Worm (Caenorhabditis elegans) whole organism, L1 larva: Measurements from ENCODE around the gene ncx-2.

Source experiments
- C04F5.9 ChIP-seq: sonication (generic microtip); optimal IDR thresholded peaks from 2 replicates; lab custom pipeline; 2016; ENCODE audit warnings: missing genetic modification characterization, missing compliant biosample characterization
- C16A3.4 ChIP-seq: fragments of 150-350 bp; optimal IDR thresholded peaks from 2 replicates; lab custom pipeline; 2014; ENCODE audit warnings: missing biosample characterization, missing genetic modification characterization
- C34B4.2 ChIP-seq: sonication (generic microtip); optimal IDR thresholded peaks from 2 replicates; lab custom pipeline; 2017; ENCODE audit warnings: mild to moderate bottlenecking, missing genetic modification characterization, missing compliant biosample characterization
- F16B12.6 ChIP-seq: fragments of 150-350 bp; optimal IDR thresholded peaks from 2 replicates; lab custom pipeline; 2014; ENCODE audit warnings: missing biosample characterization, missing genetic modification characterization
- alr-1 ChIP-seq: fragments of 200-800 bp; sonication (Bioruptor generic); optimal IDR thresholded peaks from 2 replicates; lab custom pipeline; 2018; ENCODE audit warnings: borderline replicate concordance, mild to moderate bottlenecking, missing genetic modification characterization, missing compliant biosample characterization
- ceh-8 ChIP-seq: fragments of 200-800 bp; sonication (Bioruptor generic); optimal IDR thresholded peaks from 2 replicates; lab custom pipeline; 2018; ENCODE audit warnings: mild to moderate bottlenecking, missing genetic modification characterization, moderate library complexity, missing compliant biosample characterization
- ceh-82 ChIP-seq, 3 experiments: fragments of 150-350 bp in 1 of 3; sonication (generic microtip) in 2 of 3; optimal IDR thresholded peaks; 2 replicates each; lab custom pipeline; 2014 to 2017; ENCODE audit warnings: missing biosample characterization in 3 of 3, missing genetic modification characterization in 3 of 3
- ceh-88 ChIP-seq: fragments of 200-800 bp; sonication (Bioruptor generic); IDR thresholded peaks from 2 replicates; pipeline ENCODE4 v1.3.6; 2022; ENCODE audit warnings: missing genetic modification characterization, missing compliant biosample characterization
- ces-1 ChIP-seq: fragments of 150-350 bp; optimal IDR thresholded peaks from 2 replicates; lab custom pipeline; 2014; ENCODE audit warnings: missing biosample characterization, missing genetic modification reagents, missing genetic modification characterization
- dpl-1 ChIP-seq, 3 experiments: fragments of 150-350 bp in 2 of 3; sonication (generic microtip) in 1 of 3; optimal IDR thresholded peaks; 2 replicates each; lab custom pipeline; 2014 to 2017; ENCODE audit warnings: missing biosample characterization in 3 of 3, missing genetic modification characterization in 3 of 3, missing genetic modification reagents in 3 of 3
- dsc-1 ChIP-seq: sonication (generic microtip); optimal IDR thresholded peaks from 2 replicates; lab custom pipeline; 2016; ENCODE audit warnings: mild to moderate bottlenecking, missing genetic modification characterization, missing compliant biosample characterization
- efl-1 ChIP-seq, 4 experiments: fragments of 150-350 bp; optimal IDR thresholded peaks in 3 of 4; peaks in 1 of 4; 1 replicate in 1 of 4; 2 replicates in 3 of 4; lab custom pipeline; 2014; ENCODE audit warnings: missing biosample characterization in 2 of 4, missing genetic modification characterization in 2 of 4, missing genetic modification reagents in 2 of 4
- efl-3 ChIP-seq: fragments of 200-800 bp; sonication (Bioruptor generic); optimal IDR thresholded peaks from 2 replicates; lab custom pipeline; 2018; ENCODE audit warnings: mild to moderate bottlenecking, missing genetic modification characterization, missing compliant biosample characterization
- egl-13 ChIP-seq: sonication (generic microtip); optimal IDR thresholded peaks from 2 replicates; lab custom pipeline; 2016; ENCODE audit warnings: missing genotype, missing genetic modification reagents, missing genetic modification characterization, missing compliant biosample characterization
- egl-27 ChIP-seq, 2 experiments: fragments of 150-350 bp in 1 of 2; sonication (generic microtip); optimal IDR thresholded peaks; 3 replicates each; lab custom pipeline; 2017 to 2018; ENCODE audit warnings: missing biosample characterization in 2 of 2, missing genetic modification characterization in 2 of 2, missing genetic modification reagents in 2 of 2
- elt-2 ChIP-seq: sonication (generic microtip); optimal IDR thresholded peaks from 2 replicates; lab custom pipeline; 2016; ENCODE audit warnings: missing genetic modification characterization, mild to moderate bottlenecking, inconsistent platforms, missing compliant biosample characterization, missing genetic modification reagents
- elt-3 ChIP-seq, 6 experiments: fragments of 150-350 bp in 1 of 6; sonication (generic microtip); optimal IDR thresholded peaks; 2 replicates each; lab custom pipeline; 2017 to 2018; ENCODE audit warnings: missing biosample characterization in 6 of 6, missing genetic modification characterization in 6 of 6, inconsistent platforms in 1 of 6
- fkh-10 ChIP-seq: sonication (generic microtip); optimal IDR thresholded peaks from 2 replicates; lab custom pipeline; 2017; ENCODE audit warnings: missing biosample characterization, missing genetic modification reagents, missing genetic modification characterization
- grh-1 ChIP-seq: fragments of 200-800 bp; sonication (Bioruptor generic); IDR thresholded peaks from 2 replicates; pipeline ENCODE4 v1.3.6; 2022; ENCODE audit warnings: missing genetic modification reagents, missing genetic modification characterization, missing compliant biosample characterization
- hlh-17 ChIP-seq: fragments of 200-800 bp; sonication (Bioruptor generic); optimal IDR thresholded peaks from 2 replicates; lab custom pipeline; 2018; ENCODE audit warnings: missing genetic modification characterization, mild to moderate bottlenecking, missing compliant biosample characterization, moderate library complexity, borderline replicate concordance
- isw-1 ChIP-seq: fragments of 200-800 bp; sonication (Bioruptor generic); IDR thresholded peaks from 2 replicates; pipeline ENCODE4 v1.3.6; 2022; ENCODE audit warnings: missing genetic modification characterization, missing compliant biosample characterization
- jun-1 ChIP-seq: fragments of 150-350 bp; optimal IDR thresholded peaks from 2 replicates; lab custom pipeline; 2014; ENCODE audit warnings: missing biosample characterization, missing genetic modification reagents, missing genetic modification characterization
- lin-35 ChIP-seq, 2 experiments: fragments of 150-350 bp; optimal IDR thresholded peaks; 2 replicates each; lab custom pipeline; 2014; ENCODE audit warnings: missing biosample characterization in 2 of 2, missing genetic modification characterization in 2 of 2, missing genetic modification reagents in 2 of 2
- lir-3 ChIP-seq: sonication (generic microtip); optimal IDR thresholded peaks from 2 replicates; lab custom pipeline; 2016; ENCODE audit warnings: mild to moderate bottlenecking, missing genetic modification characterization, moderate library complexity, missing compliant biosample characterization; ENCODE audit not compliant: poor library complexity
- mab-9 ChIP-seq: fragments of 200-800 bp; sonication (Bioruptor generic); IDR thresholded peaks from 2 replicates; pipeline ENCODE4 v1.3.6; 2022; ENCODE audit warnings: missing genetic modification reagents, missing genetic modification characterization, missing compliant biosample characterization
- mdl-1 ChIP-seq, 2 experiments: fragments of 150-350 bp; optimal IDR thresholded peaks; 2 replicates each; lab custom pipeline; 2014 to 2017; ENCODE audit warnings: missing biosample characterization in 2 of 2, missing genetic modification characterization in 2 of 2, inconsistent platforms in 1 of 2
- mef-2 ChIP-seq: fragments of 150-350 bp; optimal IDR thresholded peaks from 2 replicates; lab custom pipeline; 2014; ENCODE audit warnings: missing biosample characterization, missing genetic modification characterization
- mep-1 ChIP-seq: fragments of 150-350 bp; optimal IDR thresholded peaks from 2 replicates; lab custom pipeline; 2014; ENCODE audit warnings: missing biosample characterization, missing genetic modification characterization
- nhr-19 ChIP-seq: fragments of 200-800 bp; sonication (Bioruptor generic); conservative IDR thresholded peaks from 2 replicates; pipeline ENCODE4 v1.3.6; 2022; ENCODE audit warnings: missing genetic modification characterization, missing compliant biosample characterization
- nhr-237 ChIP-seq: fragments of 150-350 bp; optimal IDR thresholded peaks from 2 replicates; lab custom pipeline; 2014; ENCODE audit warnings: missing biosample characterization, missing genetic modification characterization
- nhr-71 ChIP-seq: sonication (generic microtip); optimal IDR thresholded peaks from 2 replicates; lab custom pipeline; 2016; ENCODE audit warnings: mild to moderate bottlenecking, missing genetic modification characterization, moderate library complexity, missing compliant biosample characterization
- nhr-84 ChIP-seq: sonication (generic microtip); optimal IDR thresholded peaks from 2 replicates; lab custom pipeline; 2017; ENCODE audit warnings: missing biosample characterization, missing genetic modification characterization
- pax-3 ChIP-seq: fragments of 200-800 bp; sonication (Bioruptor generic); optimal IDR thresholded peaks from 2 replicates; lab custom pipeline; 2018; ENCODE audit warnings: mild to moderate bottlenecking, missing genetic modification characterization, moderate library complexity, missing compliant biosample characterization
- rnt-1 ChIP-seq: sonication (generic microtip); optimal IDR thresholded peaks from 2 replicates; lab custom pipeline; 2016; ENCODE audit warnings: mild to moderate bottlenecking, missing genetic modification characterization, moderate library complexity, missing compliant biosample characterization
- skn-1 ChIP-seq: fragments of 150-350 bp; optimal IDR thresholded peaks from 2 replicates; lab custom pipeline; 2014; ENCODE audit warnings: missing biosample characterization, missing genetic modification characterization
- snpc-4 ChIP-seq: fragments of 150-350 bp; optimal IDR thresholded peaks from 2 replicates; lab custom pipeline; 2014; ENCODE audit warnings: missing biosample characterization, missing genetic modification characterization
- snu-23 ChIP-seq: sonication (generic microtip); optimal IDR thresholded peaks from 2 replicates; lab custom pipeline; 2016; ENCODE audit warnings: missing genetic modification characterization, missing compliant biosample characterization
- sptf-1 ChIP-seq: fragments of 150-350 bp; optimal IDR thresholded peaks from 2 replicates; lab custom pipeline; 2014; ENCODE audit warnings: missing biosample characterization, missing genetic modification characterization
- swsn-7 ChIP-seq: sonication (generic microtip); optimal IDR thresholded peaks from 2 replicates; lab custom pipeline; 2016; ENCODE audit warnings: missing genetic modification characterization, missing compliant biosample characterization
- unc-130 ChIP-seq: fragments of 150-350 bp; optimal IDR thresholded peaks from 2 replicates; lab custom pipeline; 2017; ENCODE audit warnings: missing biosample characterization, missing genetic modification characterization, inconsistent platforms
- unc-30 ChIP-seq: sonication (generic microtip); optimal IDR thresholded peaks from 2 replicates; lab custom pipeline; 2017; ENCODE audit warnings: missing biosample characterization, missing genetic modification characterization
- unc-86 ChIP-seq: sonication (generic microtip); optimal IDR thresholded peaks from 2 replicates; lab custom pipeline; 2016; ENCODE audit warnings: missing genetic modification characterization, missing compliant biosample characterization
- unc-98 ChIP-seq: fragments of 200-800 bp; sonication (Bioruptor generic); IDR thresholded peaks from 2 replicates; pipeline ENCODE4 v1.3.6; 2022; ENCODE audit warnings: missing genetic modification characterization, missing compliant biosample characterization

The ncx-2 gene

DNA sequence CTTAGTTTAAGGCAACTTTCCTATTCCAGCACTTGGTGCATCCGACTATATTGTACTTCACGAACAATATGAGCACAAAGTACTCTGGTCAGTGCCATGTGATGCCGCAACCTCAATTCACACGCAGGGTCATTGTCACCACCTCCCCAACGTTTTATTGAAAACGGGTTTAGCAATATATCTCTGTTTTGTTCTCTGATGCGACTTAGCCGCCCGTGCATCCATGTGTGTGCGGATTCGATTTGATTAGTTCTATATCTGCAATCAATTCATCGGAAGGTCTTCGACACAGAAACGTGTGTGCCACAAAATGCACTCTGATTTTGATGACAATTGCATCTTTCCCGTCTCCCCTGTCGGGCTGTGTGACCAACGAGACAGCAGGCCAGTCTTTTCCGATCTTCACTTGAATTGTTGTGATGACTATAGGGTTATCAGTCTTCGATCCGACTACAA is 30.8 kb upstream of the ncx-2 start (continued):
- TF ChIP-seq pax-3 (tag; lab: Kevin White, UChicago): no peak
- peak; percentile 81 for TF ChIP-seq nhr-71 (tag; lab: Kevin White, UChicago)
- TF ChIP-seq jun-1 (tag; lab: Kevin White, UChicago): no peak
- TF ChIP-seq F16B12.6: no peak
- peak; percentile 43 for TF ChIP-seq C16A3.4 (tag; lab: Kevin White, UChicago)
- TF ChIP-seq mef-2 (tag; lab: Kevin White, UChicago): no peak
- TF ChIP-seq nhr-19 (GFP tag; lab: Robert Waterston, UW): peak; percentile 85
- TF ChIP-seq mdl-1 (tag; optimal IDR thresholded peaks at IDR 0.05; lab: Kevin White, UChicago): peak in 1 of 2 experiments; percentile 44
- peak; percentile 84 for TF ChIP-seq grh-1 (GFP tag; lab: Robert Waterston, UW)
- peak in 5 of 6 experiments; percentile 42 to 71 (median 64) for TF ChIP-seq elt-3 (tag; optimal IDR thresholded peaks at IDR 0.05; lab: Kevin White, UChicago)
- no peak for TF ChIP-seq isw-1 (GFP tag; lab: Robert Waterston, UW)
- TF ChIP-seq snu-23 (GFP tag; lab: Kevin White, UChicago): peak; percentile 74
- no peak for TF ChIP-seq C04F5.9 (tag; lab: Kevin White, UChicago)
- no peak for TF ChIP-seq efl-3 (GFP tag; lab: Kevin White, UChicago)
- TF ChIP-seq nhr-84 (tag; lab: Kevin White, UChicago): no peak
- TF ChIP-seq unc-130 (tag; lab: Kevin White, UChicago): peak; percentile 72
- peak in 1 of 2 experiments; percentile 40 for TF ChIP-seq lin-35 (GFP tag; optimal IDR thresholded peaks at IDR 0.05; lab: Kevin White, UChicago)
- TF ChIP-seq efl-1 (optimal IDR thresholded peaks at IDR 0.05; lab: Kevin White, UChicago): peak in 1 of 2 experiments; percentile 7
- TF ChIP-seq efl-1 (GFP tag; optimal IDR thresholded peaks at IDR 0.05 in 1 of 2; lab: Kevin White, UChicago): peak in 1 of 2 experiments; percentile 91
- no peak for TF ChIP-seq alr-1
- TF ChIP-seq egl-13 (tag; lab: Kevin White, UChicago): no peak
- TF ChIP-seq mep-1 (tag; lab: Kevin White, UChicago): no peak
- no peak for TF ChIP-seq rnt-1 (tag; lab: Kevin White, UChicago)
- TF ChIP-seq dsc-1 (tag; lab: Kevin White, UChicago): peak; percentile 8
- no peak for TF ChIP-seq C34B4.2 (tag; lab: Kevin White, UChicago)
- no peak for TF ChIP-seq mab-9 (GFP tag; lab: Robert Waterston, UW)
- TF ChIP-seq dpl-1 (GFP tag; optimal IDR thresholded peaks at IDR 0.05; lab: Kevin White, UChicago): no peak

DNA sequence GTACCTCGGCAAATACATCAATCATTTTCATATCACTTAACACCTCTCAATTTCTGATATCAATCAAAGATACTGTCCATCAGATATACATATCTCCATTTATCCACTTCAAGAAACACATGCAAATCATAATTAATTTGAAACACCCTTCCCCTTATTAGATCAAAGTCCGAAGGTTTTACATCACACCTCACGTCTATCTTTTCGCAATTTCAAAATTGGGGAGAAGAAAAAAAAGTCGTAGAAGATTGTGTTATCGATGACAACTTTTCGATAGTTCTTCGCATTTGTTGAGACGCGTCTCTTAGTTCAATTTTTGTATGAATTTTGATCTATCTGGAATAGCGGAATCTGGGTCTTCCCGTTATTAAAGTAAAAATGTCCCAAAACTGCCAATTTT is 30.2 kb upstream of the ncx-2 start:
- TF ChIP-seq elt-3 (tag; optimal IDR thresholded peaks at IDR 0.05; lab: Kevin White, UChicago) (peak in 1 of 6 experiments; percentile 7), elt-2 (tag; lab: Kevin White, UChicago) (peak; percentile 7), fkh-10 (GFP tag; lab: Kevin White, UChicago) (no peak), skn-1 (tag; lab: Kevin White, UChicago) (no peak), lin-35 (GFP tag; optimal IDR thresholded peaks at IDR 0.05; lab: Kevin White, UChicago) (peak in 1 of 2 experiments; percentile 1), efl-1 (optimal IDR thresholded peaks at IDR 0.05; lab: Kevin White, UChicago) (no peak), efl-1 (GFP tag; optimal IDR thresholded peaks at IDR 0.05 in 1 of 2; lab: Kevin White, UChicago) (peak in 1 of 2 experiments; percentile 57), nhr-19 (GFP tag; lab: Robert Waterston, UW) (0 out of 2 replicates have a peak, but pooled peaks have one; percentile 2), pax-3 (tag; lab: Kevin White, UChicago) (no peak)

ce11 chrV:5273770-5274169 is 29.7 kb upstream of the ncx-2 start, which contains the start of gene natc-2:
Gene natc-2, plus strand, starts transcription at chrV:5274070.
- TF ChIP-seq isw-1 (GFP tag; lab: Robert Waterston, UW) (no peak), sptf-1 (tag; lab: Kevin White, UChicago) (no peak), elt-2 (tag; lab: Kevin White, UChicago) (no peak), ces-1 (GFP tag; lab: Kevin White, UChicago) (no peak), C34B4.2 (tag; lab: Kevin White, UChicago) (no peak), grh-1 (GFP tag; lab: Robert Waterston, UW) (no peak), hlh-17 (GFP tag; lab: Kevin White, UChicago) (no peak), dpl-1 (GFP tag; optimal IDR thresholded peaks at IDR 0.05; lab: Kevin White, UChicago) (no peak)

- TF ChIP-seq ceh-82 (tag; optimal IDR thresholded peaks at IDR 0.05; lab: Kevin White, UChicago) (peak; percentile 38 to 61 (median 42)), unc-86 (tag; lab: Kevin White, UChicago) (peak; percentile 35), ceh-88 (GFP tag; lab: Robert Waterston, UW) (no peak), unc-98 (no peak), egl-27 (tag; optimal IDR thresholded peaks at IDR 0.05; lab: Kevin White, UChicago) (no peak), nhr-237 (tag; lab: Kevin White, UChicago) (no peak), swsn-7 (tag; lab: Kevin White, UChicago) (peak; percentile 45), alr-1 (no peak), ces-1 (GFP tag; lab: Kevin White, UChicago) (no peak), snpc-4 (tag; lab: Kevin White, UChicago) (peak; percentile 55), unc-30 (tag; lab: Kevin White, UChicago) (no peak), lir-3 (tag; lab: Kevin White, UChicago) (no peak), pax-3 (tag; lab: Kevin White, UChicago) (no peak), ceh-8 (no peak), dpl-1 (GFP tag; optimal IDR thresholded peaks at IDR 0.05; lab: Kevin White, UChicago) (peak; percentile 71 to 81 (median 81))
Observed at ce11 chrV:5274974-5275373, 28.5 kb upstream of the ncx-2 start.
